Fruit fly (Drosophila melanogaster) whole organism, prepupa: ENCODE data around the gene sina.

ENCODE experiments used
- CG10669 ChIP-seq: fragments of 200-800 bp; sonication (Bioruptor generic); optimal IDR thresholded peaks from 3 replicates; lab custom pipeline; 2018; ENCODE audit warnings: missing biosample characterization, mild to moderate bottlenecking, missing genetic modification characterization, moderate library complexity
- CG11762 ChIP-seq: fragments of 200-800 bp; sonication (Bioruptor generic); optimal IDR thresholded peaks from 3 replicates; lab custom pipeline; 2016; ENCODE audit warnings: missing biosample characterization, missing genetic modification characterization; ENCODE audit not compliant: insufficient read depth
- CG11902 ChIP-seq: fragments of 200-800 bp; sonication (Bioruptor generic); optimal IDR thresholded peaks from 3 replicates; lab custom pipeline; 2016; ENCODE audit warnings: missing biosample characterization, missing genetic modification characterization
- CG1621 ChIP-seq: fragments of 200-800 bp; sonication (Bioruptor generic); optimal IDR thresholded peaks from 3 replicates; lab custom pipeline; 2018; ENCODE audit warnings: missing biosample characterization, mild to moderate bottlenecking, missing genetic modification characterization
- CG16779 ChIP-seq: fragments of 200-800 bp; sonication (Bioruptor generic); optimal IDR thresholded peaks from 3 replicates; lab custom pipeline; 2017; ENCODE audit warnings: missing biosample characterization, mild to moderate bottlenecking, missing genetic modification characterization
- CG32006 ChIP-seq: fragments of 200-800 bp; sonication (Bioruptor generic); optimal IDR thresholded peaks from 3 replicates; lab custom pipeline; 2017; ENCODE audit warnings: missing biosample characterization, mild to moderate bottlenecking, missing genetic modification characterization
- CG34406 ChIP-seq: fragments of 200-800 bp; sonication (Bioruptor generic); optimal IDR thresholded peaks from 3 replicates; lab custom pipeline; 2016; ENCODE audit warnings: missing biosample characterization, missing genetic modification characterization
- CG3919 ChIP-seq: fragments of 200-800 bp; sonication (Bioruptor generic); optimal IDR thresholded peaks from 3 replicates; lab custom pipeline; 2016; ENCODE audit warnings: missing biosample characterization, missing genetic modification characterization
- CG6163 ChIP-seq: fragments of 200-800 bp; sonication (Bioruptor generic); IDR thresholded peaks from 3 replicates; pipeline ENCODE4 v1.3.6; 2022; ENCODE audit warnings: missing biosample characterization, missing genetic modification characterization
- CG6276 ChIP-seq: fragments of 200-800 bp; sonication (Bioruptor generic); optimal IDR thresholded peaks from 2 replicates; lab custom pipeline; 2017; ENCODE audit warnings: missing biosample characterization, mild to moderate bottlenecking, missing genetic modification characterization
- CG6792 ChIP-seq: fragments of 200-800 bp; sonication (Bioruptor generic); optimal IDR thresholded peaks from 3 replicates; lab custom pipeline; 2016; ENCODE audit warnings: missing biosample characterization, missing genetic modification characterization
- CG6808 ChIP-seq: fragments of 200-800 bp; sonication (Bioruptor generic); optimal IDR thresholded peaks from 3 replicates; lab custom pipeline; 2017; ENCODE audit warnings: missing biosample characterization, missing genetic modification characterization, mild to moderate bottlenecking, moderate library complexity, missing genetic modification reagents
- CG6854 ChIP-seq: fragments of 200-800 bp; sonication (Bioruptor generic); optimal IDR thresholded peaks from 2 replicates; lab custom pipeline; 2017; ENCODE audit warnings: missing biosample characterization, mild to moderate bottlenecking, missing genetic modification characterization
- CG7368 ChIP-seq: fragments of 200-800 bp; sonication (Bioruptor generic); optimal IDR thresholded peaks from 3 replicates; lab custom pipeline; 2016; ENCODE audit warnings: missing biosample characterization, missing genetic modification characterization
- CG8119 ChIP-seq: fragments of 200-800 bp; sonication (Bioruptor generic); IDR thresholded peaks from 3 replicates; pipeline ENCODE4 v1.3.6; 2022; ENCODE audit warnings: missing biosample characterization, missing genetic modification characterization
- CG8632 ChIP-seq: fragments of 200-800 bp; sonication (Bioruptor generic); optimal IDR thresholded peaks from 3 replicates; lab custom pipeline; 2016; ENCODE audit warnings: missing biosample characterization, missing genetic modification characterization
- CG9139 ChIP-seq: fragments of 200-800 bp; sonication (Bioruptor generic); optimal IDR thresholded peaks from 3 replicates; lab custom pipeline; 2017; ENCODE audit warnings: missing biosample characterization, mild to moderate bottlenecking, missing genetic modification characterization
- Eip75B ChIP-seq: fragments of 200-800 bp; sonication (Bioruptor generic); optimal IDR thresholded peaks from 3 replicates; lab custom pipeline; 2016; ENCODE audit warnings: missing biosample characterization, missing genetic modification characterization
- Eip78C ChIP-seq: fragments of 200-800 bp; sonication (Bioruptor generic); peaks from one replicate; lab custom pipeline; 2016; ENCODE audit warnings: missing biosample characterization, missing genetic modification characterization
- Eip93F ChIP-seq: fragments of 200-800 bp; sonication (Bioruptor generic); optimal IDR thresholded peaks from 2 replicates; lab custom pipeline; 2016; ENCODE audit warnings: missing biosample characterization, mild to moderate bottlenecking, missing genetic modification characterization
- Ets21C ChIP-seq: fragments of 200-800 bp; sonication (Bioruptor generic); optimal IDR thresholded peaks from 3 replicates; lab custom pipeline; 2016; ENCODE audit warnings: missing biosample characterization, missing genetic modification characterization
- Hr38 ChIP-seq: sonication (Bioruptor generic); optimal IDR thresholded peaks from 2 replicates; lab custom pipeline; 2016; ENCODE audit warnings: missing biosample characterization, missing genetic modification characterization
- Hr39 ChIP-seq: fragments of 200-800 bp; sonication (Bioruptor generic); optimal IDR thresholded peaks from 2 replicates; lab custom pipeline; 2016; ENCODE audit warnings: missing biosample characterization, missing genetic modification characterization
- Met ChIP-seq: fragments of 200-800 bp; sonication (Bioruptor generic); optimal IDR thresholded peaks from 3 replicates; lab custom pipeline; 2016; ENCODE audit warnings: missing biosample characterization, missing genetic modification characterization
- Sox15 ChIP-seq: fragments of 200-800 bp; sonication (Bioruptor generic); optimal IDR thresholded peaks from 3 replicates; lab custom pipeline; 2016; ENCODE audit warnings: missing biosample characterization, missing genetic modification characterization
- cyc ChIP-seq: fragments of 200-800 bp; sonication (Bioruptor generic); optimal IDR thresholded peaks from 3 replicates; lab custom pipeline; 2016; ENCODE audit warnings: missing biosample characterization, missing genetic modification characterization
- dac ChIP-seq: fragments of 200-800 bp; sonication (Bioruptor generic); optimal IDR thresholded peaks from 2 replicates; lab custom pipeline; 2017; ENCODE audit warnings: missing biosample characterization, mild to moderate bottlenecking, missing genetic modification characterization
- dsx ChIP-seq: fragments of 200-800 bp; optimal IDR thresholded peaks from 3 replicates; lab custom pipeline; 2019; ENCODE audit warnings: missing biosample characterization, mild to moderate bottlenecking, missing genetic modification characterization, moderate library complexity; ENCODE audit not compliant: poor library complexity, severe bottlenecking
- eg ChIP-seq: fragments of 200-800 bp; sonication (Bioruptor generic); IDR thresholded peaks from 3 replicates; pipeline ENCODE4 v1.3.6; 2022; ENCODE audit warnings: missing biosample characterization, missing genetic modification characterization
- esn ChIP-seq: fragments of 200-800 bp; sonication (Bioruptor generic); optimal IDR thresholded peaks from 2 replicates; lab custom pipeline; 2016; ENCODE audit warnings: missing biosample characterization, mild to moderate bottlenecking, missing genetic modification characterization, moderate library complexity
- fkh ChIP-seq: fragments of 200-800 bp; sonication (Bioruptor generic); optimal IDR thresholded peaks from 3 replicates; lab custom pipeline; 2017; ENCODE audit warnings: missing biosample characterization, mild to moderate bottlenecking, missing genetic modification characterization, moderate library complexity
- pdm3 ChIP-seq: fragments of 200-800 bp; sonication (Bioruptor generic); optimal IDR thresholded peaks from 3 replicates; lab custom pipeline; 2016; ENCODE audit warnings: missing biosample characterization, missing genetic modification characterization
- salr ChIP-seq, 2 experiments: fragments of 200-800 bp; sonication (Bioruptor generic); optimal IDR thresholded peaks; 3 replicates each; lab custom pipeline; 2016 to 2018; ENCODE audit warnings: missing biosample characterization in 2 of 2, missing genetic modification characterization in 2 of 2, mild to moderate bottlenecking in 1 of 2
- ss ChIP-seq, 2 experiments: fragments of 200-800 bp; sonication (Bioruptor generic); optimal IDR thresholded peaks; 2 replicates in 1 of 2; 3 replicates in 1 of 2; lab custom pipeline; 2017 to 2018; ENCODE audit warnings: mild to moderate bottlenecking in 2 of 2, missing biosample characterization in 2 of 2, missing genetic modification characterization in 2 of 2, moderate library complexity in 1 of 2
- svp ChIP-seq: fragments of 200-800 bp; sonication (Bioruptor generic); peaks from one replicate; lab custom pipeline; 2016; ENCODE audit warnings: missing biosample characterization, missing genetic modification characterization
- vri ChIP-seq: fragments of 200-800 bp; sonication (Bioruptor generic); optimal IDR thresholded peaks from 3 replicates; lab custom pipeline; 2016; ENCODE audit warnings: missing biosample characterization, mild to moderate bottlenecking, missing genetic modification characterization

The sina gene

dm6 chr3L:16878830-16879536 is 25.4 kb downstream of the sina start:
- TF ChIP-seq svp (GFP tag; lab: Kevin White, UChicago) = peak; percentile 92
- no peak for TF ChIP-seq CG8119 (GFP tag; lab: Robert Waterston, UW)
- no peak for TF ChIP-seq Ets21C
- TF ChIP-seq CG11902 (GFP tag; lab: Kevin White, UChicago) = no peak
- TF ChIP-seq CG8632 (GFP tag; lab: Kevin White, UChicago) = no peak
- TF ChIP-seq CG34406 = no peak
- TF ChIP-seq Eip78C = no peak
- no peak for TF ChIP-seq CG9139
- TF ChIP-seq CG11762 (GFP tag; lab: Kevin White, UChicago) = no peak
- no peak for TF ChIP-seq salr (GFP tag; optimal IDR thresholded peaks at IDR 0.05; lab: Kevin White, UChicago)
- TF ChIP-seq CG6792 (GFP tag; lab: Kevin White, UChicago) = no peak
- no peak for TF ChIP-seq CG1621 (tag; lab: Kevin White, UChicago)
- no peak for TF ChIP-seq Eip93F (GFP tag; lab: Kevin White, UChicago)
- no peak for TF ChIP-seq CG7368 (GFP tag; lab: Kevin White, UChicago)
- peak; percentile 91 for TF ChIP-seq vri (GFP tag; lab: Kevin White, UChicago)
- no peak for TF ChIP-seq CG10669 (GFP tag; lab: Kevin White, UChicago)
- TF ChIP-seq ss (GFP tag; optimal IDR thresholded peaks at IDR 0.05; lab: Kevin White, UChicago) = no peak
- TF ChIP-seq dsx (GFP tag; lab: Kevin White, UChicago) = peak; percentile 15
- no peak for TF ChIP-seq CG6808 (GFP tag; lab: Kevin White, UChicago)
- no peak for TF ChIP-seq Met (GFP tag; lab: Kevin White, UChicago)
- no peak for TF ChIP-seq CG32006 (GFP tag; lab: Kevin White, UChicago)
- no peak for TF ChIP-seq Sox15

dm6 chr3L:16881097-16881496 is 27.5 kb downstream of the sina start:
- TF ChIP-seq CG3919 (GFP tag; lab: Kevin White, UChicago) (no peak), Eip78C (peak; percentile 5), CG32006 (GFP tag; lab: Kevin White, UChicago) (peak; percentile 44), CG6276 (GFP tag; lab: Kevin White, UChicago) (peak; percentile 7), eg (GFP tag; lab: Robert Waterston, UW) (0 out of 3 replicates have a peak, but pooled peaks have one; percentile 29)
- TF ChIP-seq, all 60 proteins: peak for 4

DNA sequence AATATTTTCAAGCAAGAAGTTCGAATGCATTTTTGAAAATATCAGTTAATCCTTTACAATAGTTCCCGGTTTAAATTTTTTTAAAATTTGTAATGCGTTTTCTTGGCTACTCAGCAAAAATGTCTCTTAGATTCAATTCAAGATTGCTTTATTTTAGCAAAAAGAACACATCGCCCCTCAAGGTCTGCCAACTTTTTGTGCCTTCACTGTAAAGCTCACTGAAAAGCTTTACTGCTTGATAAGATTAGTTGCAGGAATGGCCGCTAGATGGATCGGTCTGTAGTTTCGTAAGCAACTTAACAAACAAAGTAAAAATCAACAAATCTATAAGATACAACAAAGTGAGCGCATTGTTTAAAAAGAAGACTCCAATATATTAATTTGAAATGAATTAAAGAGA is 30.5 kb downstream of the sina start:
- TF ChIP-seq dsx (GFP tag; lab: Kevin White, UChicago) (peak; percentile 54), Eip78C (peak; percentile 27), CG8632 (GFP tag; lab: Kevin White, UChicago) (no peak), vri (GFP tag; lab: Kevin White, UChicago) (peak; percentile 5), Hr39 (no peak), dac (GFP tag; lab: Kevin White, UChicago) (no peak), cyc (GFP tag; lab: Kevin White, UChicago) (no peak), Met (GFP tag; lab: Kevin White, UChicago) (peak; percentile 10), CG16779 (tag; lab: Kevin White, UChicago) (no peak), CG6163 (GFP tag; lab: Robert Waterston, UW) (no peak), Ets21C (no peak), salr (GFP tag; optimal IDR thresholded peaks at IDR 0.05; lab: Kevin White, UChicago) (no peak), Hr38 (GFP tag; lab: Kevin White, UChicago) (no peak), pdm3 (GFP tag; lab: Kevin White, UChicago) (peak; percentile 32), CG6854 (GFP tag; lab: Kevin White, UChicago) (no peak), fkh (GFP tag; lab: Kevin White, UChicago) (no peak), esn (GFP tag; lab: Kevin White, UChicago) (peak; percentile 17), ss (GFP tag; optimal IDR thresholded peaks at IDR 0.05; lab: Kevin White, UChicago) (no peak), CG32006 (GFP tag; lab: Kevin White, UChicago) (no peak), CG8119 (GFP tag; lab: Robert Waterston, UW) (no peak), Eip75B (GFP tag; lab: Kevin White, UChicago) (no peak)
